Fruit fly (Drosophila melanogaster) ovary, adult (tissue): Measurements from ENCODE around the gene Hsc70-3.

Experiments used
- CG17801 ChIP-seq: fragments of 200-800 bp; optimal IDR thresholded peaks from 2 replicates; lab custom pipeline; 2019; ENCODE audit warnings: missing biosample characterization, mild to moderate bottlenecking, missing genetic modification characterization, moderate library complexity; ENCODE audit not compliant: partially characterized antibody

Hsc70-3 gene

dm6 chrX:11806867-11807747 is at the start of gene Hsc70-3:
TSS of gene Hsc70-3 (minus strand) at chrX:11807117.
- peak; percentile 81 for TF ChIP-seq CG17801 (GFP tag; lab: Kevin White, UChicago)

- no peak for TF ChIP-seq CG17801 (GFP tag; lab: Kevin White, UChicago)
Measured at dm6 chrX:11855950-11856349, 49.0 kb upstream of the Hsc70-3 start.

- peak; percentile 69 for TF ChIP-seq CG17801 (GFP tag; lab: Kevin White, UChicago)
Measured at dm6 chrX:11854758-11855465, 48.0 kb upstream of the Hsc70-3 start, which contains the start of the genes CG10347 and ATP7. TSS of gene CG10347 (minus strand) at chrX:11854931. TSS of gene ATP7 (plus strand) at chrX:11855022.

- TF ChIP-seq CG17801 (GFP tag; lab: Kevin White, UChicago) = peak; percentile 66
Measured at dm6 chrX:11852310-11852709, 45.4 kb upstream of the Hsc70-3 start, which contains the start of gene p24-1. TSS of gene p24-1 (minus strand) at chrX:11852530.

- TF ChIP-seq CG17801 (GFP tag; lab: Kevin White, UChicago) = no peak
Measured at dm6 chrX:11849267-11849666, 42.4 kb upstream of the Hsc70-3 start.

dm6 chrX:11848507-11849264 is 41.8 kb upstream of the Hsc70-3 start:
- no peak for TF ChIP-seq CG17801 (GFP tag; lab: Kevin White, UChicago)

- no peak for TF ChIP-seq CG17801 (GFP tag; lab: Kevin White, UChicago)
Measured at dm6 chrX:11846049-11846718, 39.3 kb upstream of the Hsc70-3 start, which contains the start of gene CG15740. TSS of gene CG15740 (minus strand) at chrX:11846099.

dm6 chrX:11841702-11842378 is 34.9 kb upstream of the Hsc70-3 start:
- no peak for TF ChIP-seq CG17801 (GFP tag; lab: Kevin White, UChicago)

dm6 chrX:11839308-11839707 is 32.4 kb upstream of the Hsc70-3 start, which contains the start of gene Cyp28c1:
TSS of gene Cyp28c1 (plus strand) at chrX:11839608.
- no peak for TF ChIP-seq CG17801 (GFP tag; lab: Kevin White, UChicago)

- no peak for TF ChIP-seq CG17801 (GFP tag; lab: Kevin White, UChicago)
Measured at dm6 chrX:11837926-11838325, 31.0 kb upstream of the Hsc70-3 start, which contains the start of gene CG15741. TSS of gene CG15741 (minus strand) at chrX:11838026.

- no peak for TF ChIP-seq CG17801 (GFP tag; lab: Kevin White, UChicago)
Measured at dm6 chrX:11828336-11829007, 21.6 kb upstream of the Hsc70-3 start.

- peak; percentile 83 for TF ChIP-seq CG17801 (GFP tag; lab: Kevin White, UChicago)
Measured at dm6 chrX:11823003-11823402, 16.1 kb upstream of the Hsc70-3 start.

dm6 chrX:11821946-11822345 is 15.0 kb upstream of the Hsc70-3 start:
- peak; percentile 31 for TF ChIP-seq CG17801 (GFP tag; lab: Kevin White, UChicago)
